Worm (Caenorhabditis elegans) whole organism, midembryonic: ENCODE results near the gene arx-4.

Source experiments
- T22C8.4 ChIP-seq: fragments of 200-800 bp; sonication (Bioruptor generic); IDR thresholded peaks from 2 replicates; pipeline ENCODE4 v1.3.6; 2022; ENCODE audit warnings: missing genetic modification characterization, missing compliant biosample characterization
- cog-1 ChIP-seq: sonication (generic microtip); optimal IDR thresholded peaks from 2 replicates; lab custom pipeline; 2016; ENCODE audit warnings: missing genetic modification characterization, missing compliant biosample characterization
- flt-1 ChIP-seq: fragments of 200-800 bp; sonication (Bioruptor generic); IDR thresholded peaks from 2 replicates; pipeline ENCODE4 v1.3.6; 2022; ENCODE audit warnings: missing genetic modification characterization, missing compliant biosample characterization
- klf-2 ChIP-seq: fragments of 200-800 bp; sonication (Bioruptor generic); conservative IDR thresholded peaks from 2 replicates; pipeline ENCODE4 v1.3.6; 2022; ENCODE audit warnings: missing genetic modification reagents, missing genetic modification characterization, missing compliant biosample characterization
- med-1 ChIP-seq: sonication (generic microtip); optimal IDR thresholded peaks from 2 replicates; lab custom pipeline; 2017; ENCODE audit warnings: missing genetic modification characterization, mild to moderate bottlenecking, missing compliant biosample characterization, antibody characterized with exemption, missing genetic modification reagents; ENCODE audit not compliant: insufficient read depth
- ref-1 ChIP-seq: fragments of 200-800 bp; sonication (Bioruptor generic); conservative IDR thresholded peaks from 2 replicates; pipeline ENCODE4 v1.3.6; 2022; ENCODE audit warnings: missing genetic modification reagents, missing genetic modification characterization, missing compliant biosample characterization
- tab-1 ChIP-seq: fragments of 200-800 bp; sonication (Bioruptor generic); IDR thresholded peaks from 2 replicates; pipeline ENCODE4 v1.3.6; 2022; ENCODE audit warnings: missing genetic modification characterization, missing compliant biosample characterization
- ztf-23 ChIP-seq: fragments of 200-800 bp; sonication (Bioruptor generic); IDR thresholded peaks from 2 replicates; pipeline ENCODE4 v1.3.6; 2022; ENCODE audit warnings: missing genetic modification reagents, missing genetic modification characterization, missing compliant biosample characterization
- ztf-29 ChIP-seq: fragments of 200-800 bp; sonication (Bioruptor generic); IDR thresholded peaks from 2 replicates; pipeline ENCODE4 v1.3.6; 2022; ENCODE audit warnings: missing genetic modification reagents, missing genetic modification characterization, missing compliant biosample characterization

The arx-4 gene

ce11 chrIII:835208-835607 is 26.9 kb upstream of the arx-4 start:
- TF ChIP-seq klf-2 (no peak), ztf-23 (GFP tag; lab: Robert Waterston, UW) (no peak), T22C8.4 (GFP tag; lab: Robert Waterston, UW) (no peak), ztf-29 (GFP tag; lab: Robert Waterston, UW) (no peak), med-1 (GFP tag; lab: Kevin White, UChicago) (no peak), cog-1 (tag; lab: Kevin White, UChicago) (no peak), flt-1 (GFP tag; lab: Robert Waterston, UW) (no peak), ref-1 (GFP tag; lab: Robert Waterston, UW) (no peak), tab-1 (no peak)

- peak; percentile 38; the same call in 1 of the 2 replicates for TF ChIP-seq ztf-29 (GFP tag; lab: Robert Waterston, UW)
- peak; percentile 72; the same call in 1 of the 2 replicates for TF ChIP-seq tab-1
- peak; percentile 49; the same call in 1 of the 2 replicates for TF ChIP-seq T22C8.4 (GFP tag; lab: Robert Waterston, UW)
- TF ChIP-seq ztf-23 (GFP tag; lab: Robert Waterston, UW), result peak; percentile 78; the same call in 1 of the 2 replicates
- 0 out of 2 replicates have a peak, but pooled peaks have one; percentile 9 for TF ChIP-seq klf-2
- peak; percentile 93 for TF ChIP-seq flt-1 (GFP tag; lab: Robert Waterston, UW)
- TF ChIP-seq cog-1 (tag; lab: Kevin White, UChicago), result no peak
- TF ChIP-seq med-1 (GFP tag; lab: Kevin White, UChicago), result no peak
- no peak; the same call in 1 of the 2 replicates for TF ChIP-seq ref-1 (GFP tag; lab: Robert Waterston, UW)
Observed at ce11 chrIII:835713-836278, 26.3 kb upstream of the arx-4 start.

DNA sequence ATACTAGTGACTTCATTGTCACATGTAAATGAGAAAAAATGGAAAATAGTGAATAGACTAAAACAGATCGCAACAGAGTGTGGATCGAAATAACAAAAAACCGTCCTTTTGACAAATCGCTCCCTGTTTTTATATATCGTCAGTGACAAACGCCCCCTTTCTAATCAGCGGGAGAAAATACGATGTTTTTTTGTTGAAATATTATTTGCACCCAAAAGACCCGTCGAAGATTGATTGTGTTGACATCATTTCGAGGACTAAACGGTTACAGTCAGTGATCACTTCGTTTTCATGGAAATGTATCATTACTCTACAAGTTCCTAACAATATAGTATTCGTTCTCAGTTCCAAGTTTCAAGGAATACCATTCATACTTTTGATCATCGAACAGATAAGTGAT is 22.6 kb upstream of the arx-4 start, which contains the start of gene dos-3:
Gene dos-3, minus strand, starts transcription at position 101 of the 400 bp plus-strand sequence.
- TF ChIP-seq ref-1 (GFP tag; lab: Robert Waterston, UW) (no peak), cog-1 (tag; lab: Kevin White, UChicago) (no peak), ztf-29 (GFP tag; lab: Robert Waterston, UW) (no peak), T22C8.4 (GFP tag; lab: Robert Waterston, UW) (no peak), klf-2 (no peak), tab-1 (no peak), med-1 (GFP tag; lab: Kevin White, UChicago) (no peak), flt-1 (GFP tag; lab: Robert Waterston, UW) (no peak), ztf-23 (GFP tag; lab: Robert Waterston, UW) (no peak)

DNA sequence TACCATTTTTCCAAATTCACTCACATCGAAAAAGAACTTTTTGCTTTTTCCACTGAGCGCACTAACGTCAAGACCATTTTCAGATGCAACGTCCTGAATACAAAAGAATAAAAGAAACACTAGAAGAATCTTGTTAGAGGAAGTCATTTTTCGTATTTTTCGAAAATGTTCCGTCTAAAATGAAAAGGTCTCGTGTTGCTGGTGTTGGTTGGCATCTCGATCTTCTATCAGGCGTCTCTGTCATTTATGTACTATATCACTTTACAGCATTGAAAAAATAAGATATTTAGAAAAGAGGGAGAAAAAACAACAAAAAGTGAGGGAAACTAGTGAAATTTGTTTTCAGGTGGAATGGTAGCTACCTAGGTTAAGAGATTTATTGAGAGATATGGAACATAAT is 20.9 kb upstream of the arx-4 start, which contains the start of gene K02F3.9:
Gene K02F3.9, minus strand, starts transcription at position 190 of the 400 bp plus-strand sequence.
- TF ChIP-seq cog-1 (tag; lab: Kevin White, UChicago), result no peak
- no peak for TF ChIP-seq ztf-29 (GFP tag; lab: Robert Waterston, UW)
- no peak for TF ChIP-seq flt-1 (GFP tag; lab: Robert Waterston, UW)
- no peak for TF ChIP-seq med-1 (GFP tag; lab: Kevin White, UChicago)

DNA sequence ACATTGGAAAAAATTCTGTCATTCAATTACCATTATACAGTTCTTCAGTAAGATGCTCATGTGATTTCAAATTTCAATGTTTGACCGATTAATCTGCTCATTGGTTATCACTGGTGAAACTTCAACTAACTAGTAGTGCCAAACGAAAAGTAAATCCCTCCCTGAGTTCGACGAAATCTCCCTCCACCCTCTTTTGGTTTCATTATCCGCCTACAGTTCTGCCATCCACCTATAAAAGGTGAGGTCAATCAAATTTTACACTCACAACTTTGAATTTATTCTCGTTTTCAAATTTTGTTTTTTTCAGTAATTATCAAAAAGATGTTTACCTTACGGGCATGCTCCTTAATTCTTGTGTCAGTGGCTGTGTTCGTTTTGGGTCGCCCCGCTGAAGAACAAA is 19.5 kb upstream of the arx-4 start, which contains the start of gene far-8:
Gene far-8, plus strand, starts transcription at position 301 of the 400 bp plus-strand sequence.
- TF ChIP-seq cog-1 (tag; lab: Kevin White, UChicago) (no peak), ref-1 (GFP tag; lab: Robert Waterston, UW) (no peak), ztf-23 (GFP tag; lab: Robert Waterston, UW) (no peak), flt-1 (GFP tag; lab: Robert Waterston, UW) (no peak), klf-2 (no peak), tab-1 (no peak)

DNA sequence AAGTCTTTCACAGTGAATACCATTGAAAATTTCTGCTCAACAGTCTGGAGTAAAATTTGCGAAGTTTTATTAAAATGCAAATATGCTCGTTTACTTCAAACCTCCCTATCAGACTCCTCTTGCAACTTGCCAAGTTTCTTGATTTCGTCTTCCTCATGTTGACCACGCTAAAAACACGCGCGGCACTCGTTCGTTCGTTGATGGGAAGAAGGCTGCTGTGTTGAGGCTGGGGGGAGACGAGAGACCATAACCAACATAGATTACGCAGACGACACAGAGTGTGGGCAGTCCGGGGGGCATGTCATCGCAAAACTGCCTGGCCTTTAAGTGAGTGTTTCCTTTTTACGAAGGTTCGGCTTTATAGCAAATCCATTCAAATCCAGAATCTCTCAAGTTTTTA is 18.1 kb upstream of the arx-4 start:
- no peak for TF ChIP-seq tab-1
- no peak for TF ChIP-seq med-1 (GFP tag; lab: Kevin White, UChicago)
- no peak for TF ChIP-seq flt-1 (GFP tag; lab: Robert Waterston, UW)
- no peak for TF ChIP-seq klf-2
- no peak for TF ChIP-seq cog-1 (tag; lab: Kevin White, UChicago)
- TF ChIP-seq T22C8.4 (GFP tag; lab: Robert Waterston, UW), result no peak
- TF ChIP-seq ztf-29 (GFP tag; lab: Robert Waterston, UW), result no peak
- no peak for TF ChIP-seq ztf-23 (GFP tag; lab: Robert Waterston, UW)
- TF ChIP-seq ref-1 (GFP tag; lab: Robert Waterston, UW), result no peak

DNA sequence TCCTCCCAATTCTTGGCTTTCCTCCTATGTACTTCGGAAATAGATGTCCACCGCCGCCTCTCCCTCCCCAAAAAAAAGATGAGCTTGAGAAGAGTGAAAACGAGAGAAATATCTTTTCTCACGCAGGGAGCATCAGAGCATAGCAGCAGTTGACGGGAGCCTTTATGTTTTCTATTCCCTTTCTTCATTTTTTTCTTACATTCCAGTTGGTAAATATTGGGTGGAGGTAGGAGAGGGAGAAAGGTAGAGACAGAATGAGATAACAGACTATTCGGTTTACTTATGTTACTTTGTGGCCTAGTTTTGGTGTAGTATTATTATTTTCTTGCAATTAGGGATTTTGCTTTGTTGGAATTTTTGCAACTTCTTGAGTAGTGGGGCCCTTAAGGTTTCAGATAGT is 17.5 kb upstream of the arx-4 start:
- TF ChIP-seq med-1 (GFP tag; lab: Kevin White, UChicago) (no peak), ztf-23 (GFP tag; lab: Robert Waterston, UW) (no peak), flt-1 (GFP tag; lab: Robert Waterston, UW) (no peak), T22C8.4 (GFP tag; lab: Robert Waterston, UW) (no peak), tab-1 (no peak), cog-1 (tag; lab: Kevin White, UChicago) (no peak), ztf-29 (GFP tag; lab: Robert Waterston, UW) (no peak), klf-2 (no peak)

- TF ChIP-seq ztf-29 (GFP tag; lab: Robert Waterston, UW) (no peak), ztf-23 (GFP tag; lab: Robert Waterston, UW) (no peak), T22C8.4 (GFP tag; lab: Robert Waterston, UW) (no peak), flt-1 (GFP tag; lab: Robert Waterston, UW) (no peak), klf-2 (no peak), cog-1 (tag; lab: Kevin White, UChicago) (no peak), ref-1 (GFP tag; lab: Robert Waterston, UW) (no peak), med-1 (GFP tag; lab: Kevin White, UChicago) (no peak), tab-1 (no peak)
Observed at ce11 chrIII:845485-845884, 16.6 kb upstream of the arx-4 start, which contains the start of gene K02F3.2. TSS of gene K02F3.2 (plus strand) at chrIII:845841.

DNA sequence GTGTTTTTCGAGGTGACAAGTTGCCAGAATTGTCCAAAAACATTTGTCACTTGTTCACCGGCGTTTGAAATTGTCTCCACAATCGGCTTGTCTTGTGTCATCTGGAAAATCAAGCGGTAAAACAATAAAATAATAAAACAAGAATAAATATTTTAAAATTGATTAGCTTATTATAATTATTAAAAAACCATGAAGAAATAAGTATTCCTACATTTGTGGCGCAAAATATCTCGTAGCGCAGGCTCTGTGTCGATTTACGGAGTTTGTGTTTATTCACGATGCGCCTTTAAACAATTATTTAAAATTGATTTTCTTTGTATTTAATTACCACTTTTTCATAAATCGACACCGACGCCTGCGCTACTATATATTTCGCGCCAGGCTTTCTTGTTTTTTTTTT is 9.8 kb upstream of the arx-4 start, which contains the start of gene moma-1:
Gene moma-1, minus strand, starts transcription at position 101 of the 400 bp plus-strand sequence.
- TF ChIP-seq ztf-23 (GFP tag; lab: Robert Waterston, UW), result no peak
- TF ChIP-seq T22C8.4 (GFP tag; lab: Robert Waterston, UW), result no peak
- no peak for TF ChIP-seq flt-1 (GFP tag; lab: Robert Waterston, UW)
- no peak for TF ChIP-seq cog-1 (tag; lab: Kevin White, UChicago)
- TF ChIP-seq ref-1 (GFP tag; lab: Robert Waterston, UW), result no peak
- TF ChIP-seq med-1 (GFP tag; lab: Kevin White, UChicago), result no peak
- no peak for TF ChIP-seq tab-1
- no peak for TF ChIP-seq klf-2
- no peak for TF ChIP-seq ztf-29 (GFP tag; lab: Robert Waterston, UW)
